Fruit fly (Drosophila melanogaster) whole organism: ENCODE measurements around the gene VhaM9.7-b.

Experiments
- CG8478 ChIP-seq: fragments of >200 bp; optimal IDR thresholded peaks from 2 replicates; lab custom pipeline; 2018; ENCODE audit warnings: inconsistent platforms
- Dll ChIP-seq: fragments of >200 bp; optimal IDR thresholded peaks from 2 replicates; lab custom pipeline; 2017
- EcR ChIP-seq, 2 experiments: fragments of >200 bp; optimal IDR thresholded peaks; 2 replicates each; lab custom pipeline; 2017; ENCODE audit warnings: missing biosample characterization in 2 of 2, missing genetic modification characterization in 2 of 2, missing genetic modification reagents in 2 of 2
- pan ChIP-seq: fragments of >200 bp; optimal IDR thresholded peaks from 2 replicates; lab custom pipeline; 2017
- psq ChIP-seq: fragments of >200 bp; optimal IDR thresholded peaks from 2 replicates; lab custom pipeline; 2017
- usp ChIP-seq: fragments of >200 bp; optimal IDR thresholded peaks from 2 replicates; lab custom pipeline; 2017; ENCODE audit warnings: missing biosample characterization, missing genetic modification characterization, mixed read lengths

The VhaM9.7-b gene

dm6 chr3L:21509488-21510122 is 30.1 kb upstream of the VhaM9.7-b start:
- TF ChIP-seq EcR (GFP tag; optimal IDR thresholded peaks at IDR 0.05; lab: Kevin White, UChicago) (no peak), Dll (lab: Kevin White, UChicago) (no peak), psq (lab: Kevin White, UChicago) (no peak), pan (lab: Kevin White, UChicago) (no peak), CG8478 (lab: Kevin White, UChicago) (no peak), usp (no peak)

dm6 chr3L:21515823-21516715 is 23.6 kb upstream of the VhaM9.7-b start, which contains the start of the genes SAK and Cdk12:
Gene SAK, minus strand, starts transcription at chr3L:21515887.
Gene Cdk12, plus strand, starts transcription at chr3L:21516306.
- TF ChIP-seq CG8478 (lab: Kevin White, UChicago), result no peak
- TF ChIP-seq pan (lab: Kevin White, UChicago), result no peak
- TF ChIP-seq Dll (lab: Kevin White, UChicago), result no peak
- no peak for TF ChIP-seq usp
- TF ChIP-seq psq (lab: Kevin White, UChicago), result no peak
- no peak for TF ChIP-seq EcR (GFP tag; optimal IDR thresholded peaks at IDR 0.05; lab: Kevin White, UChicago)

- no peak for TF ChIP-seq Dll (lab: Kevin White, UChicago)
- no peak for TF ChIP-seq EcR (GFP tag; optimal IDR thresholded peaks at IDR 0.05; lab: Kevin White, UChicago)
- TF ChIP-seq psq (lab: Kevin White, UChicago), result no peak
- TF ChIP-seq CG8478 (lab: Kevin White, UChicago), result no peak
- no peak for TF ChIP-seq usp
- no peak for TF ChIP-seq pan (lab: Kevin White, UChicago)
Measured at dm6 chr3L:21516716-21517266, 22.9 kb upstream of the VhaM9.7-b start.

- TF ChIP-seq CG8478 (lab: Kevin White, UChicago) (no peak), psq (lab: Kevin White, UChicago) (no peak), Dll (lab: Kevin White, UChicago) (no peak), usp (no peak), EcR (GFP tag; optimal IDR thresholded peaks at IDR 0.05; lab: Kevin White, UChicago) (no peak), pan (lab: Kevin White, UChicago) (no peak)
Measured at dm6 chr3L:21518345-21518744, 21.3 kb upstream of the VhaM9.7-b start.

- TF ChIP-seq pan (lab: Kevin White, UChicago), result no peak
Measured at dm6 chr3L:21523059-21523836, 16.4 kb upstream of the VhaM9.7-b start, which contains the start of gene CG7611. Gene CG7611, plus strand, starts transcription at chr3L:21523186.

dm6 chr3L:21524071-21524889 is 15.4 kb upstream of the VhaM9.7-b start:
- TF ChIP-seq usp (no peak), Dll (lab: Kevin White, UChicago) (no peak), pan (lab: Kevin White, UChicago) (no peak), EcR (GFP tag; optimal IDR thresholded peaks at IDR 0.05; lab: Kevin White, UChicago) (no peak), CG8478 (lab: Kevin White, UChicago) (no peak), psq (lab: Kevin White, UChicago) (no peak)

- TF ChIP-seq Dll (lab: Kevin White, UChicago) (no peak), EcR (GFP tag; optimal IDR thresholded peaks at IDR 0.05; lab: Kevin White, UChicago) (no peak), pan (lab: Kevin White, UChicago) (no peak), psq (lab: Kevin White, UChicago) (no peak), CG8478 (lab: Kevin White, UChicago) (no peak), usp (no peak)
Measured at dm6 chr3L:21529108-21529507, 10.6 kb upstream of the VhaM9.7-b start, which contains the start of gene Arv1. Gene Arv1, minus strand, starts transcription at chr3L:21529333.

dm6 chr3L:21533270-21533948 is 6.3 kb upstream of the VhaM9.7-b start, which contains the start of gene Mkrn1:
Gene Mkrn1, minus strand, starts transcription at chr3L:21533713.
- TF ChIP-seq usp, result no peak
- TF ChIP-seq EcR (GFP tag; optimal IDR thresholded peaks at IDR 0.05; lab: Kevin White, UChicago), result no peak
- TF ChIP-seq psq (lab: Kevin White, UChicago), result no peak
- no peak for TF ChIP-seq Dll (lab: Kevin White, UChicago)
- TF ChIP-seq CG8478 (lab: Kevin White, UChicago), result no peak
- TF ChIP-seq pan (lab: Kevin White, UChicago), result no peak

dm6 chr3L:21534360-21534759 is 5.3 kb upstream of the VhaM9.7-b start, which contains the start of gene ppk5:
Gene ppk5, plus strand, starts transcription at chr3L:21534660.
- TF ChIP-seq EcR (GFP tag; optimal IDR thresholded peaks at IDR 0.05; lab: Kevin White, UChicago) (no peak), usp (no peak), pan (lab: Kevin White, UChicago) (no peak), Dll (lab: Kevin White, UChicago) (no peak), psq (lab: Kevin White, UChicago) (no peak), CG8478 (lab: Kevin White, UChicago) (no peak)
